Fruit fly (Drosophila melanogaster): ENCODE data around the gene SWIP.

The SWIP gene

dm6 chrX:16320197-16320921, 6.8 kb downstream of the SWIP start, which contains the start of gene Cyp1:
Gene Cyp1, minus strand, starts transcription at chrX:16320370.
- peak; percentile 66 for TF ChIP-seq hbn (GFP tag; IDR thresholded peaks at IDR 0.05; ENCODE audit: partially characterized antibody)
- no peak for TF ChIP-seq CG7556 (GFP tag; optimal IDR thresholded peaks at IDR 0.05)
- peak; percentile 46 for TF ChIP-seq CG5953 (GFP tag; IDR thresholded peaks at IDR 0.05)
- no peak for TF ChIP-seq chn (GFP tag; optimal IDR thresholded peaks at IDR 0.05)
- TF ChIP-seq nau (GFP tag; optimal IDR thresholded peaks at IDR 0.05): no peak
- TF ChIP-seq trh (GFP tag; optimal IDR thresholded peaks at IDR 0.05): no peak
- TF ChIP-seq abd-A (tag; optimal IDR thresholded peaks at IDR 0.05): no peak
- TF ChIP-seq CG14441 (GFP tag; IDR thresholded peaks at IDR 0.05): peak; percentile 63
- TF ChIP-seq sc (optimal IDR thresholded peaks at IDR 0.05): no peak
- TF ChIP-seq sc (GFP tag; optimal IDR thresholded peaks at IDR 0.05): no peak
- TF ChIP-seq CG1024 (GFP tag; IDR thresholded peaks at IDR 0.05): peak; percentile 79
- TF ChIP-seq sens-2 (GFP tag; IDR thresholded peaks at IDR 0.05): 0 out of 2 replicates have a peak, but pooled peaks have one; percentile 19
- no peak for TF ChIP-seq CG4617 (GFP tag; optimal IDR thresholded peaks at IDR 0.05; ENCODE audit: borderline replicate concordance)
- TF ChIP-seq CkIIα-i1 (GFP tag; IDR thresholded peaks at IDR 0.05): no peak
- no peak for TF ChIP-seq CG10431 (GFP tag; optimal IDR thresholded peaks at IDR 0.05)
- no peak for TF ChIP-seq zen (tag; optimal IDR thresholded peaks at IDR 0.05)
- TF ChIP-seq slou (GFP tag; optimal IDR thresholded peaks at IDR 0.05): no peak
- no peak for TF ChIP-seq Hmx (GFP tag; optimal IDR thresholded peaks at IDR 0.05)
- TF ChIP-seq mam (GFP tag; optimal IDR thresholded peaks at IDR 0.05): peak; percentile 18
- no peak for TF ChIP-seq croc (GFP tag; conservative IDR thresholded peaks at IDR 0.05)
- no peak for TF ChIP-seq CG16863 (GFP tag; optimal IDR thresholded peaks at IDR 0.05)
- no peak for TF ChIP-seq CG9876 (GFP tag; optimal IDR thresholded peaks at IDR 0.05)
- TF ChIP-seq CG2116 (GFP tag; optimal IDR thresholded peaks at IDR 0.05): peak; percentile 98
- peak; percentile 80 for TF ChIP-seq CG16813 (GFP tag; IDR thresholded peaks at IDR 0.05; ENCODE audit: partially characterized antibody)
- TF ChIP-seq CG9817 (tag; optimal IDR thresholded peaks at IDR 0.05): peak; percentile 38
- TF ChIP-seq CG6254 (GFP tag; optimal IDR thresholded peaks at IDR 0.05): no peak
- TF ChIP-seq CG8290 (GFP tag; optimal IDR thresholded peaks at IDR 0.05): peak; percentile 24
- peak; percentile 0 to 80 for TF ChIP-seq CG8290 (tag; optimal IDR thresholded peaks at IDR 0.05)
- TF ChIP-seq Vsx1 (GFP tag; optimal IDR thresholded peaks at IDR 0.05): no peak
- TF ChIP-seq corto (GFP tag; optimal IDR thresholded peaks at IDR 0.05): no peak
- TF ChIP-seq CG4424 (GFP tag; optimal IDR thresholded peaks at IDR 0.05): peak; percentile 43
- peak; percentile 73 for TF ChIP-seq her (GFP tag; optimal IDR thresholded peaks at IDR 0.05)
- no peak for TF ChIP-seq pan (optimal IDR thresholded peaks at IDR 0.05)
- peak in 1 of 2 experiments; percentile 46 for TF ChIP-seq pan (GFP tag; optimal IDR thresholded peaks at IDR 0.05 in 1 of 2, IDR thresholded peaks at IDR 0.05 in 1 of 2)
- TF ChIP-seq CG42726 (GFP tag; IDR thresholded peaks at IDR 0.05; ENCODE audit: partially characterized antibody): peak; percentile 92
- TF ChIP-seq CG16779 (GFP tag; IDR thresholded peaks at IDR 0.05): 0 out of 2 replicates have a peak, but pooled peaks have one; percentile 40
- peak; percentile 29; the same call in 1 of the 3 replicates for TF ChIP-seq H15 (GFP tag; IDR thresholded peaks at IDR 0.05)
- no peak for TF ChIP-seq C15 (GFP tag; IDR thresholded peaks at IDR 0.05)
- peak; percentile 34; the same call in 1 of the 3 replicates for TF ChIP-seq CG7357 (GFP tag; IDR thresholded peaks at IDR 0.05)
- peak; percentile 82 for TF ChIP-seq ato (GFP tag; IDR thresholded peaks at IDR 0.05; ENCODE audit: partially characterized antibody)
- peak; percentile 44 for TF ChIP-seq Myb (GFP tag; optimal IDR thresholded peaks at IDR 0.05)
- TF ChIP-seq lola (GFP tag; optimal IDR thresholded peaks at IDR 0.05): no peak
- peak; percentile 69 for TF ChIP-seq vnd (GFP tag; IDR thresholded peaks at IDR 0.05; ENCODE audit: partially characterized antibody)
- no peak for TF ChIP-seq pnt (GFP tag; optimal IDR thresholded peaks at IDR 0.05)
- TF ChIP-seq kah (GFP tag; optimal IDR thresholded peaks at IDR 0.05): no peak
- no peak for TF ChIP-seq ATbp (GFP tag; optimal IDR thresholded peaks at IDR 0.05)
- TF ChIP-seq CG9727 (GFP tag; optimal IDR thresholded peaks at IDR 0.05): peak; percentile 47
- TF ChIP-seq CG11093 (GFP tag; IDR thresholded peaks at IDR 0.05): 0 out of 3 replicates have a peak, but pooled peaks have one; percentile 44
- TF ChIP-seq CG11695 (GFP tag; IDR thresholded peaks at IDR 0.05): no peak
- no peak for TF ChIP-seq CHES-1-like (GFP tag; optimal IDR thresholded peaks at IDR 0.05)
